Worm (Caenorhabditis elegans) whole organism, L4 larva: ENCODE results near the gene odr-2.
A peak's percentile ranks its signal among the peaks of the same experiment; 100 is the strongest.

Experiments
- D1046.2 ChIP-seq: fragments of 200-800 bp; sonication (Bioruptor generic); IDR thresholded peaks from 2 replicates; pipeline ENCODE4 v1.3.6; 2022; ENCODE audit warnings: missing genetic modification characterization, missing compliant biosample characterization
- F10B5.3 ChIP-seq: sonication (generic microtip); optimal IDR thresholded peaks from 2 replicates; lab custom pipeline; 2016; ENCODE audit warnings: mild to moderate bottlenecking, missing genetic modification characterization, missing compliant biosample characterization
- F26F4.8 ChIP-seq: fragments of 200-800 bp; sonication (Bioruptor generic); conservative IDR thresholded peaks from 2 replicates; pipeline ENCODE4 v1.3.6; 2022; ENCODE audit warnings: missing genetic modification characterization, missing compliant biosample characterization
- F44E2.7 ChIP-seq: fragments of 200-800 bp; sonication (Bioruptor generic); IDR thresholded peaks from 2 replicates; pipeline ENCODE4 v2.1.2; 2022; ENCODE audit warnings: missing genetic modification characterization, missing compliant biosample characterization
- T20F7.1 ChIP-seq: fragments of 200-800 bp; sonication (Bioruptor generic); optimal IDR thresholded peaks from 2 replicates; lab custom pipeline; 2018; ENCODE audit warnings: mild to moderate bottlenecking, missing genetic modification characterization, missing compliant biosample characterization
- Y105C5A.15 ChIP-seq: fragments of 200-800 bp; sonication (Bioruptor generic); IDR thresholded peaks from 2 replicates; pipeline ENCODE4 v1.3.6; 2022; ENCODE audit warnings: missing genetic modification characterization, missing compliant biosample characterization
- Y48G9A.11 ChIP-seq: fragments of 200-800 bp; sonication (Bioruptor generic); IDR thresholded peaks from 2 replicates; pipeline ENCODE4 v1.3.6; 2022; ENCODE audit warnings: missing genetic modification reagents, missing genetic modification characterization, missing compliant biosample characterization
- Y75B8A.6 ChIP-seq: fragments of 200-800 bp; sonication (Bioruptor generic); IDR thresholded peaks from 2 replicates; pipeline ENCODE4 v1.3.6; 2022; ENCODE audit warnings: missing genetic modification reagents, missing genetic modification characterization, missing compliant biosample characterization
- ZK337.2 ChIP-seq: fragments of 200-800 bp; sonication (Bioruptor generic); IDR thresholded peaks from 2 replicates; pipeline ENCODE4 v1.3.6; 2022; ENCODE audit warnings: missing genetic modification reagents, missing genetic modification characterization, missing compliant biosample characterization
- ZK546.5 ChIP-seq, 2 experiments: sonication (generic microtip); optimal IDR thresholded peaks; 2 replicates each; lab custom pipeline; 2017; ENCODE audit warnings: missing biosample characterization in 2 of 2, missing genetic modification characterization in 2 of 2
- aha-1 ChIP-seq: fragments of 150-350 bp; peaks from one replicate; lab custom pipeline; 2014; ENCODE audit warnings: missing biosample characterization, missing genetic modification characterization
- aly-2 ChIP-seq: sonication (generic microtip); optimal IDR thresholded peaks from 2 replicates; lab custom pipeline; 2018; ENCODE audit warnings: missing biosample characterization, missing genetic modification characterization
- arid-1 ChIP-seq: fragments of 200-800 bp; sonication (Bioruptor generic); conservative IDR thresholded peaks from 2 replicates; pipeline ENCODE4 v1.3.6; 2022; ENCODE audit warnings: missing genetic modification reagents, missing genetic modification characterization, missing compliant biosample characterization
- ceh-28 ChIP-seq: fragments of 150-350 bp; optimal IDR thresholded peaks from 2 replicates; lab custom pipeline; 2014; ENCODE audit warnings: missing biosample characterization, missing genetic modification reagents, missing genetic modification characterization
- ceh-32 ChIP-seq: sonication (generic microtip); optimal IDR thresholded peaks from 2 replicates; lab custom pipeline; 2016; ENCODE audit warnings: mild to moderate bottlenecking, missing genetic modification characterization, missing compliant biosample characterization; ENCODE audit not compliant: poor library complexity
- daf-16 ChIP-seq, 3 experiments: sonication (generic microtip); optimal IDR thresholded peaks; 2 replicates each; lab custom pipeline; 2016 to 2017; ENCODE audit warnings: missing genetic modification characterization in 3 of 3, missing genetic modification reagents in 3 of 3, mild to moderate bottlenecking in 2 of 3, missing compliant biosample characterization in 2 of 3, missing biosample characterization in 1 of 3, moderate library complexity in 1 of 3
- daf-8 ChIP-seq: fragments of 200-800 bp; sonication (Bioruptor generic); IDR thresholded peaks from 2 replicates; pipeline ENCODE4 v1.3.6; 2022; ENCODE audit warnings: missing genetic modification characterization, missing compliant biosample characterization
- dmd-6 ChIP-seq: fragments of 200-800 bp; sonication (Bioruptor generic); IDR thresholded peaks from 2 replicates; pipeline ENCODE4 v1.3.6; 2022; ENCODE audit warnings: missing genetic modification reagents, missing genetic modification characterization, missing compliant biosample characterization
- dmd-8 ChIP-seq: fragments of 200-800 bp; sonication (Bioruptor generic); IDR thresholded peaks from 2 replicates; pipeline ENCODE4 v1.3.6; 2022; ENCODE audit warnings: missing genetic modification characterization, missing compliant biosample characterization
- duxl-1 ChIP-seq: sonication (generic microtip); optimal IDR thresholded peaks from 2 replicates; lab custom pipeline; 2016; ENCODE audit warnings: mild to moderate bottlenecking, missing genetic modification characterization, moderate library complexity, missing compliant biosample characterization; ENCODE audit not compliant: poor library complexity
- dve-1 ChIP-seq: sonication (generic microtip); optimal IDR thresholded peaks from 2 replicates; lab custom pipeline; 2017; ENCODE audit warnings: antibody characterized with exemption, mild to moderate bottlenecking, missing genetic modification characterization, missing compliant biosample characterization; ENCODE audit not compliant: insufficient read depth
- egl-27 ChIP-seq: sonication (generic microtip); optimal IDR thresholded peaks from 3 replicates; lab custom pipeline; 2017; ENCODE audit warnings: missing biosample characterization, missing genetic modification reagents, missing genetic modification characterization
- fkh-10 ChIP-seq: fragments of 150-350 bp; optimal IDR thresholded peaks from 2 replicates; lab custom pipeline; 2014; ENCODE audit warnings: missing biosample characterization, missing genetic modification reagents, missing genetic modification characterization
- fos-1 ChIP-seq: fragments of 150-350 bp; optimal IDR thresholded peaks from 2 replicates; lab custom pipeline; 2014; ENCODE audit warnings: missing biosample characterization, missing genetic modification characterization
- hif-1 ChIP-seq, 2 experiments: sonication (generic microtip); optimal IDR thresholded peaks; 2 replicates each; lab custom pipeline; 2016 to 2017; ENCODE audit warnings: missing compliant biosample characterization in 2 of 2, missing genetic modification characterization in 2 of 2, missing genetic modification reagents in 2 of 2, missing genotype in 2 of 2, mild to moderate bottlenecking in 1 of 2
- hlh-11 ChIP-seq: fragments of 200-800 bp; sonication (Bioruptor generic); optimal IDR thresholded peaks from 2 replicates; lab custom pipeline; 2018; ENCODE audit warnings: mild to moderate bottlenecking, missing genetic modification characterization, missing compliant biosample characterization
- hlh-30 ChIP-seq: sonication (generic microtip); optimal IDR thresholded peaks from 2 replicates; lab custom pipeline; 2017; ENCODE audit warnings: antibody characterized with exemption, mild to moderate bottlenecking, missing genetic modification characterization, missing compliant biosample characterization; ENCODE audit not compliant: insufficient read depth
- lin-29 ChIP-seq: fragments of 200-800 bp; sonication (Bioruptor generic); IDR thresholded peaks from 2 replicates; pipeline ENCODE4 v1.3.6; 2022; ENCODE audit warnings: missing genetic modification reagents, missing genetic modification characterization, missing compliant biosample characterization
- lin-39 ChIP-seq: fragments of 150-350 bp; optimal IDR thresholded peaks from 2 replicates; lab custom pipeline; 2014; ENCODE audit warnings: missing biosample characterization, missing genetic modification reagents, missing genetic modification characterization
- madf-9 ChIP-seq: fragments of 200-800 bp; sonication (Bioruptor generic); conservative IDR thresholded peaks from 2 replicates; pipeline ENCODE4 v1.3.6; 2022; ENCODE audit warnings: missing genetic modification reagents, missing genetic modification characterization, missing compliant biosample characterization
- mdl-1 ChIP-seq, 2 experiments: fragments of 150-350 bp in 1 of 2; sonication (generic microtip) in 1 of 2; optimal IDR thresholded peaks; 2 replicates each; lab custom pipeline; 2014 to 2017; ENCODE audit warnings: missing biosample characterization in 2 of 2, missing genetic modification characterization in 2 of 2
- mdt-29 ChIP-seq: fragments of 200-800 bp; sonication (Bioruptor generic); IDR thresholded peaks from 2 replicates; pipeline ENCODE4 v1.3.6; 2022; ENCODE audit warnings: missing genetic modification reagents, missing genetic modification characterization, missing compliant biosample characterization
- mes-2 ChIP-seq: sonication (generic microtip); optimal IDR thresholded peaks from 2 replicates; lab custom pipeline; 2016; ENCODE audit warnings: missing genotype, mild to moderate bottlenecking, missing genetic modification characterization, missing compliant biosample characterization; ENCODE audit not compliant: poor library complexity, severe bottlenecking
- nhr-25 ChIP-seq: sonication (generic microtip); optimal IDR thresholded peaks from 2 replicates; lab custom pipeline; 2017; ENCODE audit warnings: missing genetic modification characterization, mild to moderate bottlenecking, missing compliant biosample characterization, antibody characterized with exemption, moderate library complexity, borderline replicate concordance; ENCODE audit not compliant: insufficient read depth
- nhr-28 ChIP-seq: fragments of 150-350 bp; optimal IDR thresholded peaks from 2 replicates; lab custom pipeline; 2014; ENCODE audit warnings: missing biosample characterization, missing genetic modification characterization
- nhr-42 ChIP-seq: fragments of 200-800 bp; sonication (Bioruptor generic); IDR thresholded peaks from 2 replicates; pipeline ENCODE4 v1.3.6; 2022; ENCODE audit warnings: missing genetic modification characterization, missing compliant biosample characterization
- nhr-48 ChIP-seq: sonication (generic microtip); optimal IDR thresholded peaks from 2 replicates; lab custom pipeline; 2016; ENCODE audit warnings: mild to moderate bottlenecking, missing genetic modification characterization, missing compliant biosample characterization
- nhr-76 ChIP-seq: fragments of 150-350 bp; optimal IDR thresholded peaks from 2 replicates; lab custom pipeline; 2014; ENCODE audit warnings: missing biosample characterization, missing genetic modification characterization
- nhr-77 ChIP-seq: fragments of 150-350 bp; optimal IDR thresholded peaks from 2 replicates; lab custom pipeline; 2014; ENCODE audit warnings: missing biosample characterization, missing genetic modification characterization
- rbr-2 ChIP-seq: sonication (generic microtip); optimal IDR thresholded peaks from 2 replicates; lab custom pipeline; 2016; ENCODE audit warnings: missing genotype, missing genetic modification characterization, missing compliant biosample characterization
- skn-1 ChIP-seq: fragments of 150-350 bp; optimal IDR thresholded peaks from 2 replicates; lab custom pipeline; 2014; ENCODE audit warnings: missing biosample characterization, missing genetic modification characterization
- snpc-1.2 ChIP-seq: fragments of 200-800 bp; sonication (Bioruptor generic); IDR thresholded peaks from 2 replicates; pipeline ENCODE4 v1.3.6; 2022; ENCODE audit warnings: missing genetic modification reagents, missing genetic modification characterization, missing compliant biosample characterization
- snpc-4 ChIP-seq: fragments of 150-350 bp; optimal IDR thresholded peaks from 2 replicates; lab custom pipeline; 2014; ENCODE audit warnings: missing biosample characterization, missing genetic modification characterization
- spr-1 ChIP-seq: sonication (generic microtip); optimal IDR thresholded peaks from 2 replicates; lab custom pipeline; 2016; ENCODE audit warnings: mild to moderate bottlenecking, missing genetic modification characterization, missing compliant biosample characterization
- spr-3 ChIP-seq: fragments of 200-800 bp; sonication (Bioruptor generic); optimal IDR thresholded peaks from 2 replicates; lab custom pipeline; 2018; ENCODE audit warnings: mild to moderate bottlenecking, missing genetic modification characterization, missing compliant biosample characterization
- tag-97 ChIP-seq: fragments of 200-800 bp; sonication (Bioruptor generic); IDR thresholded peaks from 2 replicates; pipeline ENCODE4 v1.3.6; 2022; ENCODE audit warnings: missing genetic modification characterization, missing compliant biosample characterization
- unc-62 ChIP-seq, 3 experiments: fragments of 150-350 bp in 1 of 3; sonication (generic microtip); optimal IDR thresholded peaks in 2 of 3; peaks in 1 of 3; 1 replicate in 1 of 3; 2 replicates in 2 of 3; lab custom pipeline; 2014 to 2017; ENCODE audit warnings: missing biosample characterization in 3 of 3, missing genetic modification characterization in 3 of 3, missing genetic modification reagents in 3 of 3, missing genotype in 1 of 3
- zfp-3 ChIP-seq: fragments of 200-800 bp; sonication (Bioruptor generic); conservative IDR thresholded peaks from 2 replicates; pipeline ENCODE4 v1.3.6; 2022; ENCODE audit warnings: missing genetic modification reagents, missing genetic modification characterization, missing compliant biosample characterization
- zip-11 ChIP-seq: fragments of 200-800 bp; sonication (Bioruptor generic); IDR thresholded peaks from 2 replicates; pipeline ENCODE4 v1.3.6; 2022; ENCODE audit warnings: missing genetic modification characterization, missing compliant biosample characterization
- ztf-11 ChIP-seq: fragments of 150-350 bp; optimal IDR thresholded peaks from 2 replicates; lab custom pipeline; 2014; ENCODE audit warnings: missing biosample characterization, missing genetic modification characterization

Gene odr-2

DNA sequence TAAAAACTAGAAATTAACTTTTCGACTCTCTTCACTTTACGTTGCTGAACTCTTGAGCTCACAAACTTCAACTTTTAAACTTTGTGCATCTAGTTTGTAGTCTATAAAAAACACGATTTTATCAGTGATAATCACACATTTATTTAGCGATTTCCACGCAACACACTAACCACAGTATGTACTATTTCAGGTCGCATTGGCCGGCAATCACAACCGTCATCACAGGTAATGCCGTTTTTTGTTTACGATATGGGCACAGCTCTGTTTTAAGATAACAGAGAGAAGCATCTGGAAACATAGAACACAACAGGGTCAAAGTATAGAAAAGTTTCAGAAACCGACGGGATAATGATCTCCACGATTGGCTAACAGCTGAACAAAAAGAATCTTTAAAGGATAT is 27.2 kb upstream of the odr-2 start:
- TF ChIP-seq mes-2 (tag; lab: Kevin White, UChicago) (peak; percentile 41), rbr-2 (no peak), fos-1 (tag; lab: Kevin White, UChicago) (no peak), lin-39 (tag; lab: Kevin White, UChicago) (no peak), ZK337.2 (GFP tag; lab: Robert Waterston, UW) (no peak), nhr-42 (GFP tag; lab: Robert Waterston, UW) (no peak), spr-3 (no peak), lin-29 (GFP tag; lab: Robert Waterston, UW) (no peak), Y75B8A.6 (no peak), hlh-11 (peak; percentile 20), tag-97 (GFP tag; lab: Robert Waterston, UW) (no peak), nhr-48 (tag; lab: Kevin White, UChicago) (no peak), hif-1 (tag; optimal IDR thresholded peaks at IDR 0.05; lab: Kevin White, UChicago) (peak in 1 of 2 experiments; percentile 25), F10B5.3 (no peak), nhr-25 (tag; lab: Kevin White, UChicago) (no peak), dmd-6 (GFP tag; lab: Robert Waterston, UW) (no peak; the same call in 1 of the 2 replicates), F44E2.7 (GFP tag; lab: Robert Waterston, UW) (no peak), madf-9 (GFP tag; lab: Robert Waterston, UW) (no peak), daf-16 (GFP tag; optimal IDR thresholded peaks at IDR 0.05; lab: Kevin White, UChicago) (no peak), daf-16 (tag; optimal IDR thresholded peaks at IDR 0.05; lab: Kevin White, UChicago) (peak; percentile 87), T20F7.1 (GFP tag; lab: Kevin White, UChicago) (no peak), dve-1 (tag; lab: Kevin White, UChicago) (peak; percentile 60), nhr-76 (no peak), skn-1 (tag; lab: Kevin White, UChicago) (no peak), duxl-1 (no peak), snpc-4 (tag; lab: Kevin White, UChicago) (no peak), F26F4.8 (GFP tag; lab: Robert Waterston, UW) (no peak), snpc-1.2 (GFP tag; lab: Robert Waterston, UW) (no peak), nhr-28 (tag; lab: Kevin White, UChicago) (peak; percentile 98), Y48G9A.11 (GFP tag; lab: Robert Waterston, UW) (no peak), mdl-1 (tag; optimal IDR thresholded peaks at IDR 0.05; lab: Kevin White, UChicago) (no peak), nhr-77 (tag; lab: Kevin White, UChicago) (peak; percentile 33), aly-2 (tag; lab: Kevin White, UChicago) (no peak), dmd-8 (GFP tag; lab: Robert Waterston, UW) (no peak), unc-62 (GFP tag; optimal IDR thresholded peaks at IDR 0.05 in 1 of 2; lab: Kevin White, UChicago) (peak in 1 of 2 experiments; percentile 26), unc-62 (tag; optimal IDR thresholded peaks at IDR 0.05; lab: Kevin White, UChicago) (no peak), zfp-3 (GFP tag; lab: Robert Waterston, UW) (no peak), fkh-10 (GFP tag; lab: Kevin White, UChicago) (no peak), ztf-11 (tag; lab: Kevin White, UChicago) (no peak), mdt-29 (GFP tag; lab: Robert Waterston, UW) (no peak), D1046.2 (GFP tag; lab: Robert Waterston, UW) (no peak), ceh-28 (tag; lab: Kevin White, UChicago) (no peak), arid-1 (no peak), egl-27 (tag; lab: Kevin White, UChicago) (no peak), aha-1 (peak; percentile 91), Y105C5A.15 (no peak), daf-8 (GFP tag; lab: Robert Waterston, UW) (no peak), ZK546.5 (tag; optimal IDR thresholded peaks at IDR 0.05; lab: Kevin White, UChicago) (no peak), hlh-30 (tag; lab: Kevin White, UChicago) (peak; percentile 34), spr-1 (tag; lab: Kevin White, UChicago) (no peak), zip-11 (no peak), ceh-32 (tag; lab: Kevin White, UChicago) (no peak)
